Worm (Caenorhabditis elegans) whole organism, L4 larva: ENCODE measurements around the gene F14E5.2.
"Not testable (repeated sequence)": the region's sequence is repeated elsewhere in the genome, so short reads cannot be mapped to it uniquely, and the experiment has no call there.

Source experiments
- aly-2 ChIP-seq: sonication (generic microtip); optimal IDR thresholded peaks from 2 replicates; lab custom pipeline; 2018; ENCODE audit warnings: missing biosample characterization, missing genetic modification characterization
- ceh-32 ChIP-seq: sonication (generic microtip); optimal IDR thresholded peaks from 2 replicates; lab custom pipeline; 2016; ENCODE audit warnings: mild to moderate bottlenecking, missing genetic modification characterization, missing compliant biosample characterization; ENCODE audit not compliant: poor library complexity
- egl-27 ChIP-seq: sonication (generic microtip); optimal IDR thresholded peaks from 3 replicates; lab custom pipeline; 2017; ENCODE audit warnings: missing biosample characterization, missing genetic modification reagents, missing genetic modification characterization
- hlh-30 ChIP-seq: sonication (generic microtip); optimal IDR thresholded peaks from 2 replicates; lab custom pipeline; 2017; ENCODE audit warnings: antibody characterized with exemption, mild to moderate bottlenecking, missing genetic modification characterization, missing compliant biosample characterization; ENCODE audit not compliant: insufficient read depth
- lin-29 ChIP-seq: fragments of 200-800 bp; sonication (Bioruptor generic); IDR thresholded peaks from 2 replicates; pipeline ENCODE4 v1.3.6; 2022; ENCODE audit warnings: missing genetic modification reagents, missing genetic modification characterization, missing compliant biosample characterization
- spr-3 ChIP-seq: fragments of 200-800 bp; sonication (Bioruptor generic); optimal IDR thresholded peaks from 2 replicates; lab custom pipeline; 2018; ENCODE audit warnings: mild to moderate bottlenecking, missing genetic modification characterization, missing compliant biosample characterization
- unc-39 ChIP-seq: sonication (generic microtip); optimal IDR thresholded peaks from 2 replicates; lab custom pipeline; 2017; ENCODE audit warnings: missing biosample characterization, missing genetic modification characterization

ce11 chrII:8459832-8460566 is 31.3 kb upstream of the F14E5.2 start:
- TF ChIP-seq unc-39 (tag; lab: Kevin White, UChicago); ceh-32 (tag; lab: Kevin White, UChicago); hlh-30 (tag; lab: Kevin White, UChicago); spr-3 (GFP tag; lab: Kevin White, UChicago); aly-2 (tag; lab: Kevin White, UChicago); lin-29 (GFP tag; lab: Robert Waterston, UW); egl-27 (tag; lab: Kevin White, UChicago): not testable (repeated sequence)
